Worm (Caenorhabditis elegans) whole organism, L4 larva: ENCODE measurements around the gene cgt-3.

Source experiments
- F44E2.7 ChIP-seq: fragments of 200-800 bp; sonication (Bioruptor generic); IDR thresholded peaks from 2 replicates; pipeline ENCODE4 v2.1.2; 2022; ENCODE audit warnings: missing genetic modification characterization, missing compliant biosample characterization
- aly-2 ChIP-seq: sonication (generic microtip); optimal IDR thresholded peaks from 2 replicates; lab custom pipeline; 2018; ENCODE audit warnings: missing biosample characterization, missing genetic modification characterization
- madf-5 ChIP-seq, 2 experiments: fragments of 200-800 bp; sonication (Bioruptor generic); IDR thresholded peaks; 2 replicates each; pipeline ENCODE4 v1.3.6; 2022; ENCODE audit warnings: missing compliant biosample characterization in 2 of 2, missing genetic modification characterization in 2 of 2
- nhr-11 ChIP-seq: fragments of 150-350 bp; optimal IDR thresholded peaks from 2 replicates; lab custom pipeline; 2014; ENCODE audit warnings: missing biosample characterization, missing genetic modification characterization
- nhr-237 ChIP-seq: sonication (generic microtip); optimal IDR thresholded peaks from 2 replicates; lab custom pipeline; 2017; ENCODE audit warnings: missing biosample characterization, missing genetic modification characterization
- nhr-41 ChIP-seq: fragments of 200-800 bp; sonication (Bioruptor generic); IDR thresholded peaks from 2 replicates; pipeline ENCODE4 v1.3.6; 2022; ENCODE audit warnings: missing genetic modification reagents, missing genetic modification characterization, missing compliant biosample characterization
- unc-62 ChIP-seq, 3 experiments: fragments of 150-350 bp in 1 of 3; sonication (generic microtip); optimal IDR thresholded peaks in 2 of 3; peaks in 1 of 3; 1 replicate in 1 of 3; 2 replicates in 2 of 3; lab custom pipeline; 2014 to 2017; ENCODE audit warnings: missing biosample characterization in 3 of 3, missing genetic modification characterization in 3 of 3, missing genetic modification reagents in 3 of 3, missing genotype in 1 of 3
- ztf-11 ChIP-seq: fragments of 150-350 bp; optimal IDR thresholded peaks from 2 replicates; lab custom pipeline; 2014; ENCODE audit warnings: missing biosample characterization, missing genetic modification characterization

DNA sequence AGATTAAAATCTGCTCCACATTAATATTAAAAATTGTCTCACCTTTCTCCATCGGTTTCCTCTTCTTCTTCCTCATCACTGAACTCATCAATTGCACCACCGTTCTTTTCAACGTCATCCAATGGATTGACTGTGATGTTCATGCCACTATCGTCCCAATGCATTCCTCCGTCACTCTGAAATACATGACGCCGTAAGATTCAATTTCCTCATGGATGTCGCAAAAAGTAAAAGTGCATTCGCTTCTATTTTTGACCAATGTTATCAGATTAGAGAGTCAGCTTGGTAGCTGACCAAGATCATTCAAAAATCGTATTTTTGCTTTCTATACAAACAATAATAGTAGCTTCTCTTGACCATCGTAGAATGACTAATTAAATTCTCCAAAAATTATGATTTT is 35.3 kb downstream of the cgt-3 start:
- TF ChIP-seq nhr-41 (no peak), aly-2 (no peak), nhr-237 (tag; lab: Kevin White, UChicago) (no peak), ztf-11 (tag; lab: Kevin White, UChicago) (no peak), unc-62 (GFP tag; optimal IDR thresholded peaks at IDR 0.05 in 1 of 2; lab: Kevin White, UChicago) (no peak), unc-62 (tag; optimal IDR thresholded peaks at IDR 0.05; lab: Kevin White, UChicago) (no peak), madf-5 (GFP tag; IDR thresholded peaks at IDR 0.05; lab: Robert Waterston, UW) (no peak), F44E2.7 (GFP tag; lab: Robert Waterston, UW) (no peak), nhr-11 (tag; lab: Kevin White, UChicago) (no peak)
